Fruit fly (Drosophila melanogaster): ENCODE results near the gene msk.

dm6 chr3L:8069860-8070259 is 46.1 kb upstream of the msk start, which contains the start of gene CG42591:
- TF ChIP-seq Lpt (GFP tag; optimal IDR thresholded peaks at IDR 0.05) = no peak
- TF ChIP-seq dmrt11E (tag; optimal IDR thresholded peaks at IDR 0.05) = no peak
- no peak for TF ChIP-seq CG13123 (GFP tag; optimal IDR thresholded peaks at IDR 0.05)
- TF ChIP-seq ranshi (GFP tag; IDR thresholded peaks at IDR 0.05) = no peak
- TF ChIP-seq CG7372 (GFP tag; IDR thresholded peaks at IDR 0.05) = no peak
- no peak for TF ChIP-seq Drgx (GFP tag; IDR thresholded peaks at IDR 0.05)
- TF ChIP-seq CG12236 (GFP tag; optimal IDR thresholded peaks at IDR 0.05) = no peak
- TF ChIP-seq pnt (GFP tag; optimal IDR thresholded peaks at IDR 0.05) = no peak
- no peak for TF ChIP-seq CG4730 (GFP tag; IDR thresholded peaks at IDR 0.05)
- no peak for TF ChIP-seq CG33557 (GFP tag; optimal IDR thresholded peaks at IDR 0.05)

Measured in whole organism, embryonic.